Worm (Caenorhabditis elegans): ENCODE data around the gene Y47D7A.13.

Gene Y47D7A.13

ce11 chrV:4442749-4443381 is 7.1 kb upstream of the Y47D7A.13 start, which contains the start of gene rft-1:
Gene rft-1, minus strand, starts transcription at chrV:4443223.
- no peak for TF ChIP-seq tbx-11 (GFP tag; IDR thresholded peaks at IDR 0.05)

- TF ChIP-seq ama-1 (optimal IDR thresholded peaks at IDR 0.05) (no peak), hmbx-1 (tag; optimal IDR thresholded peaks at IDR 0.05) (no peak), tbx-37 (GFP tag; conservative IDR thresholded peaks at IDR 0.05) (no peak), hmg-4 (GFP tag; optimal IDR thresholded peaks at IDR 0.05) (no peak), pes-1 (GFP tag; IDR thresholded peaks at IDR 0.05) (no peak), B0310.2 (tag; optimal IDR thresholded peaks at IDR 0.05) (no peak), hnd-1 (tag; optimal IDR thresholded peaks at IDR 0.05) (no peak), F13C5.2 (tag; optimal IDR thresholded peaks at IDR 0.05) (no peak), scrt-1 (GFP tag; IDR thresholded peaks at IDR 0.05) (no peak), ets-7 (tag; optimal IDR thresholded peaks at IDR 0.05) (no peak), ceh-13 (GFP tag; optimal IDR thresholded peaks at IDR 0.05) (no peak), sea-1 (GFP tag; conservative IDR thresholded peaks at IDR 0.05) (no peak), tra-4 (tag; optimal IDR thresholded peaks at IDR 0.05) (no peak), aly-1 (tag; optimal IDR thresholded peaks at IDR 0.05) (no peak), ceh-36 (tag; optimal IDR thresholded peaks at IDR 0.05) (no peak), flt-1 (GFP tag; IDR thresholded peaks at IDR 0.05) (no peak)
Observed at ce11 chrV:4437215-4437614, 1.5 kb upstream of the Y47D7A.13 start.

- no peak for TF ChIP-seq scrt-1 (GFP tag; IDR thresholded peaks at IDR 0.05)
- TF ChIP-seq pes-1 (GFP tag; IDR thresholded peaks at IDR 0.05), result no peak
- no peak for TF ChIP-seq aly-1 (tag; optimal IDR thresholded peaks at IDR 0.05)
- no peak for TF ChIP-seq flt-1 (GFP tag; IDR thresholded peaks at IDR 0.05)
- TF ChIP-seq hmbx-1 (tag; optimal IDR thresholded peaks at IDR 0.05), result no peak
- no peak for TF ChIP-seq hnd-1 (tag; optimal IDR thresholded peaks at IDR 0.05)
- no peak for TF ChIP-seq tbx-11 (GFP tag; IDR thresholded peaks at IDR 0.05)
- TF ChIP-seq ceh-36 (tag; optimal IDR thresholded peaks at IDR 0.05), result no peak
- no peak for TF ChIP-seq tra-4 (tag; optimal IDR thresholded peaks at IDR 0.05)
Observed at ce11 chrV:4432783-4433237, 2.9 kb downstream of the Y47D7A.13 start, which contains the start of gene Y47D7A.15. Gene Y47D7A.15, minus strand, starts transcription at chrV:4433187.

- TF ChIP-seq hmbx-1 (tag; optimal IDR thresholded peaks at IDR 0.05) (no peak), ceh-36 (tag; optimal IDR thresholded peaks at IDR 0.05) (no peak), ets-7 (tag; optimal IDR thresholded peaks at IDR 0.05) (no peak), hmg-4 (GFP tag; optimal IDR thresholded peaks at IDR 0.05) (no peak), tbx-11 (GFP tag; IDR thresholded peaks at IDR 0.05) (no peak), ama-1 (optimal IDR thresholded peaks at IDR 0.05) (no peak), B0310.2 (tag; optimal IDR thresholded peaks at IDR 0.05) (no peak), tbx-37 (GFP tag; conservative IDR thresholded peaks at IDR 0.05) (no peak), hnd-1 (tag; optimal IDR thresholded peaks at IDR 0.05) (no peak), tra-4 (tag; optimal IDR thresholded peaks at IDR 0.05) (no peak), pes-1 (GFP tag; IDR thresholded peaks at IDR 0.05) (no peak), ceh-13 (GFP tag; optimal IDR thresholded peaks at IDR 0.05) (no peak), scrt-1 (GFP tag; IDR thresholded peaks at IDR 0.05) (no peak), aly-1 (tag; optimal IDR thresholded peaks at IDR 0.05) (no peak), F13C5.2 (tag; optimal IDR thresholded peaks at IDR 0.05) (no peak), flt-1 (GFP tag; IDR thresholded peaks at IDR 0.05) (no peak), sea-1 (GFP tag; conservative IDR thresholded peaks at IDR 0.05) (no peak)
Observed at ce11 chrV:4429576-4429975, 6.2 kb downstream of the Y47D7A.13 start, which contains the start of gene Y47D7A.12. Gene Y47D7A.12, minus strand, starts transcription at chrV:4429676.

- TF ChIP-seq ets-7 (tag; optimal IDR thresholded peaks at IDR 0.05) (no peak), flt-1 (GFP tag; IDR thresholded peaks at IDR 0.05) (no peak)
Observed at ce11 chrV:4428202-4428601, 7.5 kb downstream of the Y47D7A.13 start, which contains the start of gene Y47D7A.11. Gene Y47D7A.11, minus strand, starts transcription at chrV:4428302.

ce11 chrV:4423860-4424401 is 11.8 kb downstream of the Y47D7A.13 start, which contains the start of the genes Y47D7A.9 and Y47D7A.19:
Gene Y47D7A.9, minus strand, starts transcription at chrV:4423960.
Gene Y47D7A.19, plus strand, starts transcription at chrV:4424351.
- no peak for TF ChIP-seq B0310.2 (tag; optimal IDR thresholded peaks at IDR 0.05)

- TF ChIP-seq ceh-36 (tag; optimal IDR thresholded peaks at IDR 0.05) (no peak), scrt-1 (GFP tag; IDR thresholded peaks at IDR 0.05) (no peak), tbx-37 (GFP tag; conservative IDR thresholded peaks at IDR 0.05) (no peak), F13C5.2 (tag; optimal IDR thresholded peaks at IDR 0.05) (no peak), aly-1 (tag; optimal IDR thresholded peaks at IDR 0.05) (no peak), ets-7 (tag; optimal IDR thresholded peaks at IDR 0.05) (no peak), ama-1 (optimal IDR thresholded peaks at IDR 0.05) (no peak), pes-1 (GFP tag; IDR thresholded peaks at IDR 0.05) (no peak), tbx-11 (GFP tag; IDR thresholded peaks at IDR 0.05) (no peak), flt-1 (GFP tag; IDR thresholded peaks at IDR 0.05) (no peak), tra-4 (tag; optimal IDR thresholded peaks at IDR 0.05) (no peak), sea-1 (GFP tag; conservative IDR thresholded peaks at IDR 0.05) (no peak), hmbx-1 (tag; optimal IDR thresholded peaks at IDR 0.05) (no peak), B0310.2 (tag; optimal IDR thresholded peaks at IDR 0.05) (no peak), ceh-13 (GFP tag; optimal IDR thresholded peaks at IDR 0.05) (no peak), hnd-1 (tag; optimal IDR thresholded peaks at IDR 0.05) (no peak)
Observed at ce11 chrV:4423087-4423486, 12.6 kb downstream of the Y47D7A.13 start.

ce11 chrV:4422127-4422526 is 13.6 kb downstream of the Y47D7A.13 start, which contains the start of gene skr-7:
Gene skr-7, plus strand, starts transcription at chrV:4422427.
- no peak for TF ChIP-seq tra-4 (tag; optimal IDR thresholded peaks at IDR 0.05)
- TF ChIP-seq F13C5.2 (tag; optimal IDR thresholded peaks at IDR 0.05), result no peak
- no peak for TF ChIP-seq scrt-1 (GFP tag; IDR thresholded peaks at IDR 0.05)
- no peak for TF ChIP-seq sea-1 (GFP tag; conservative IDR thresholded peaks at IDR 0.05)
- no peak for TF ChIP-seq tbx-11 (GFP tag; IDR thresholded peaks at IDR 0.05)
- TF ChIP-seq ceh-13 (GFP tag; optimal IDR thresholded peaks at IDR 0.05), result no peak
- TF ChIP-seq B0310.2 (tag; optimal IDR thresholded peaks at IDR 0.05), result no peak
- no peak for TF ChIP-seq pes-1 (GFP tag; IDR thresholded peaks at IDR 0.05)
- TF ChIP-seq hmg-4 (GFP tag; optimal IDR thresholded peaks at IDR 0.05), result no peak
- no peak for TF ChIP-seq ets-7 (tag; optimal IDR thresholded peaks at IDR 0.05)
- no peak for TF ChIP-seq ama-1 (optimal IDR thresholded peaks at IDR 0.05)
- no peak for TF ChIP-seq hmbx-1 (tag; optimal IDR thresholded peaks at IDR 0.05)
- no peak for TF ChIP-seq hnd-1 (tag; optimal IDR thresholded peaks at IDR 0.05)
- no peak for TF ChIP-seq tbx-37 (GFP tag; conservative IDR thresholded peaks at IDR 0.05)
- no peak for TF ChIP-seq ceh-36 (tag; optimal IDR thresholded peaks at IDR 0.05)
- TF ChIP-seq flt-1 (GFP tag; IDR thresholded peaks at IDR 0.05), result no peak
- no peak for TF ChIP-seq aly-1 (tag; optimal IDR thresholded peaks at IDR 0.05)
